Worm (Caenorhabditis elegans) whole organism, dauer: ENCODE measurements around the gene B0393.5.

Experiments
- unc-62 ChIP-seq: sonication (generic microtip); optimal IDR thresholded peaks from 2 replicates; lab custom pipeline; 2017; ENCODE audit warnings: missing biosample characterization, missing genetic modification reagents, missing genetic modification characterization

B0393.5 gene

ce11 chrIII:4811195-4811594 lies 45.6 kb downstream of the B0393.5 start, which contains the start of gene C38D4.7:
Gene C38D4.7 (minus strand): TSS chrIII:4811295.
- TF ChIP-seq unc-62 = no peak

DNA sequence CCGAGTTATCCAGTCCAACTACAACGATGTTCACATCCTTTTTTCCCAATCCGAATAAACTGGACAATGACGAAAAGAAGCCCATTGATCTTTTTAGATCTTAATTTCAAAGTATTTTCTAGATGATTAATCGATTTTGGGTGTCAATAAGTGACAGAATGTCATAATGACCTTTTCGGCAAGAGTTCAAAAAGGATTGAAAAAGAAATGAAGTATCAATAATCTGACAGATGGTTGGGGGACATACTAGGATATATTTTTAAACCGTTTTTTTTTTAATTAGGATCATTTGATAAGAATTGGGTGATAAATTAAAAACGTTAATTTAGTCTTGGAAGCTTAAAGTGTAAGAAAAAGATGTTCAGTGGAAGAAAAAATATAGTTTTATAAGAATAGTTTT lies 49.2 kb downstream of the B0393.5 start, which contains the start of gene arl-6:
TSS of gene arl-6 (minus strand) at position 101 of the 400 bp plus-strand sequence.
- TF ChIP-seq unc-62 = no peak

- TF ChIP-seq unc-62 = no peak
These were observed 51.7 kb downstream of the B0393.5 start, which contains the start of gene F26A1.4 for ce11 chrIII:4817240-4817639. Gene F26A1.4 (plus strand): TSS chrIII:4817540.

ce11 chrIII:4819843-4820242 lies 54.3 kb downstream of the B0393.5 start, which contains the start of gene F26A1.7:
Gene F26A1.7 (minus strand): TSS chrIII:4819943.
- no peak for TF ChIP-seq unc-62

DNA sequence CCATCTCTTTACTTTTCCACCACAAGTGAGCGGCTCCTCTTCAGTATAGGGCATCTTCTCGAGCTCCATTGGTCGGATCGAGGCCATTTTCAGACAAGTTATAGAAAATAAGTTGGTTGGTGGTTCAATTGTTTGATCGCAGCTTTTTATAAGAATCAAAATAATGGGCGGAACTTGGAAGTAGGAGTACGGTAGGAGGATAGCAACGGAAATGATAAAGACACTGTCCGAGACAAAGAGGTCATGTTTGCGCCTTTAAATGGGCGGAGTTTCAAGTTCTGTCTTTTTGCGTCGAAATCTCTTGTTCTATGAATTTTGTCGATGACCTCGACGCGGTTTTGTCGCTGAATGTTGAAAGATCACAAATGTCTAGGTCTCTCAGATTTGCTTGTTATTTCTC lies 56.6 kb downstream of the B0393.5 start, which contains the start of gene F26A1.8:
TSS of gene F26A1.8 (minus strand) at position 101 of the 400 bp plus-strand sequence.
- no peak for TF ChIP-seq unc-62
